Worm (Caenorhabditis elegans) whole organism, mixed stage, embryonic: Measurements from ENCODE around the gene tag-243.

Experiments
- M03D4.4 ChIP-seq: sonication (generic microtip); optimal IDR thresholded peaks from 2 replicates; lab custom pipeline; 2017; ENCODE audit warnings: mild to moderate bottlenecking, missing genetic modification characterization, missing compliant biosample characterization
- bed-3 ChIP-seq: fragments of 200-800 bp; sonication (Bioruptor generic); optimal IDR thresholded peaks from 3 replicates; lab custom pipeline; 2018; ENCODE audit warnings: mild to moderate bottlenecking, missing genetic modification characterization, moderate library complexity, missing compliant biosample characterization
- ceh-39 ChIP-seq: fragments of 150-350 bp; optimal IDR thresholded peaks from 2 replicates; lab custom pipeline; 2014; ENCODE audit warnings: missing biosample characterization, missing genetic modification characterization
- ces-1 ChIP-seq: fragments of 150-350 bp; optimal IDR thresholded peaks from 2 replicates; lab custom pipeline; 2014; ENCODE audit warnings: missing biosample characterization, missing genetic modification reagents, missing genetic modification characterization
- drap-1 ChIP-seq: fragments of 200-800 bp; sonication (Bioruptor generic); optimal IDR thresholded peaks from 3 replicates; lab custom pipeline; 2018; ENCODE audit warnings: mild to moderate bottlenecking, missing genetic modification characterization, missing compliant biosample characterization
- elt-1 ChIP-seq: sonication (generic microtip); optimal IDR thresholded peaks from 2 replicates; lab custom pipeline; 2017; ENCODE audit warnings: missing genetic modification characterization, mild to moderate bottlenecking, missing compliant biosample characterization, antibody characterized with exemption, moderate library complexity, borderline replicate concordance; ENCODE audit not compliant: insufficient read depth
- nhr-2 ChIP-seq: fragments of 150-350 bp; optimal IDR thresholded peaks from 2 replicates; lab custom pipeline; 2014; ENCODE audit warnings: missing biosample characterization, missing genetic modification characterization
- nhr-28 ChIP-seq: fragments of 150-350 bp; optimal IDR thresholded peaks from 2 replicates; lab custom pipeline; 2014; ENCODE audit warnings: missing biosample characterization, missing genetic modification characterization
- unc-39 ChIP-seq: fragments of 150-350 bp; optimal IDR thresholded peaks from 2 replicates; lab custom pipeline; 2014; ENCODE audit warnings: missing biosample characterization, missing genetic modification characterization
- unc-62 ChIP-seq: fragments of 150-350 bp; optimal IDR thresholded peaks from 2 replicates; lab custom pipeline; 2014; ENCODE audit warnings: missing biosample characterization, missing genetic modification reagents, missing genetic modification characterization
- zip-8 ChIP-seq: fragments of 150-350 bp; optimal IDR thresholded peaks from 2 replicates; lab custom pipeline; 2014; ENCODE audit warnings: missing biosample characterization, missing genetic modification characterization
- ztf-11 ChIP-seq: fragments of 150-350 bp; optimal IDR thresholded peaks from 2 replicates; lab custom pipeline; 2014; ENCODE audit warnings: missing biosample characterization, missing genetic modification characterization

- TF ChIP-seq unc-39 (tag; lab: Kevin White, UChicago) (no peak), drap-1 (GFP tag; lab: Kevin White, UChicago) (no peak), ces-1 (GFP tag; lab: Kevin White, UChicago) (no peak), zip-8 (no peak), M03D4.4 (tag; lab: Kevin White, UChicago) (no peak), unc-62 (GFP tag; lab: Kevin White, UChicago) (no peak), elt-1 (no peak), bed-3 (GFP tag; lab: Kevin White, UChicago) (no peak), ceh-39 (tag; lab: Kevin White, UChicago) (no peak), nhr-28 (tag; lab: Kevin White, UChicago) (no peak), ztf-11 (no peak), nhr-2 (no peak)
Observed at ce11 chrIII:4697819-4698218, 9.6 kb upstream of the tag-243 start, which contains the start of gene dnj-18.
